Worm (Caenorhabditis elegans) whole organism, late embryonic: Measurements from ENCODE around the gene fip-5.

Experiments
- C08G9.2 ChIP-seq: sonication (generic microtip); optimal IDR thresholded peaks from 2 replicates; lab custom pipeline; 2016; ENCODE audit warnings: mild to moderate bottlenecking, missing genetic modification characterization, moderate library complexity, missing compliant biosample characterization
- C38D4.7 ChIP-seq: fragments of 200-800 bp; sonication (Bioruptor generic); optimal IDR thresholded peaks from 2 replicates; lab custom pipeline; 2018; ENCODE audit warnings: mild to moderate bottlenecking, missing genetic modification characterization, moderate library complexity, missing compliant biosample characterization
- F13H6.1 ChIP-seq: sonication (generic microtip); optimal IDR thresholded peaks from 2 replicates; lab custom pipeline; 2016; ENCODE audit warnings: missing genetic modification characterization, missing compliant biosample characterization
- K02D7.2 ChIP-seq: sonication (generic microtip); optimal IDR thresholded peaks from 2 replicates; lab custom pipeline; 2017; ENCODE audit warnings: mild to moderate bottlenecking, missing genetic modification characterization, missing compliant biosample characterization
- ahr-1 ChIP-seq: sonication (generic microtip); optimal IDR thresholded peaks from 2 replicates; lab custom pipeline; 2016; ENCODE audit warnings: missing genetic modification characterization, missing compliant biosample characterization
- ceh-14 ChIP-seq: sonication (generic microtip); optimal IDR thresholded peaks from 2 replicates; lab custom pipeline; 2016; ENCODE audit warnings: missing genotype, missing genetic modification characterization, missing compliant biosample characterization
- ceh-18 ChIP-seq: sonication (generic microtip); optimal IDR thresholded peaks from 2 replicates; lab custom pipeline; 2016; ENCODE audit warnings: missing genetic modification characterization, missing compliant biosample characterization
- ceh-30 ChIP-seq: fragments of 150-350 bp; optimal IDR thresholded peaks from 2 replicates; lab custom pipeline; 2014; ENCODE audit warnings: missing biosample characterization, missing genetic modification characterization
- ceh-31 ChIP-seq: sonication (generic microtip); optimal IDR thresholded peaks from 2 replicates; lab custom pipeline; 2016; ENCODE audit warnings: missing genetic modification characterization, missing compliant biosample characterization
- ceh-45 ChIP-seq: fragments of 200-800 bp; sonication (Bioruptor generic); IDR thresholded peaks from 2 replicates; pipeline ENCODE4 v1.3.6; 2022; ENCODE audit warnings: missing genetic modification reagents, missing genetic modification characterization, missing compliant biosample characterization
- ceh-6 ChIP-seq: fragments of 200-800 bp; sonication (Bioruptor generic); optimal IDR thresholded peaks from 2 replicates; lab custom pipeline; 2018; ENCODE audit warnings: mild to moderate bottlenecking, missing genetic modification characterization, missing compliant biosample characterization
- ceh-9 ChIP-seq: sonication (generic microtip); optimal IDR thresholded peaks from 2 replicates; lab custom pipeline; 2016; ENCODE audit warnings: mild to moderate bottlenecking, missing genetic modification characterization, inconsistent platforms, missing compliant biosample characterization
- che-1 ChIP-seq: sonication (generic microtip); optimal IDR thresholded peaks from 2 replicates; lab custom pipeline; 2016; ENCODE audit warnings: mild to moderate bottlenecking, missing genetic modification characterization, missing compliant biosample characterization
- dmd-4 ChIP-seq: sonication (generic microtip); optimal IDR thresholded peaks from 2 replicates; lab custom pipeline; 2016; ENCODE audit warnings: borderline replicate concordance, missing genetic modification characterization, missing compliant biosample characterization
- elt-2 ChIP-seq: sonication (generic microtip); optimal IDR thresholded peaks from 2 replicates; lab custom pipeline; 2016; ENCODE audit warnings: missing genetic modification reagents, missing genetic modification characterization, missing compliant biosample characterization
- elt-4 ChIP-seq: sonication (generic microtip); optimal IDR thresholded peaks from 2 replicates; lab custom pipeline; 2016; ENCODE audit warnings: missing genetic modification characterization, missing compliant biosample characterization
- fkh-10 ChIP-seq: fragments of 150-350 bp; optimal IDR thresholded peaks from 2 replicates; lab custom pipeline; 2014; ENCODE audit warnings: missing biosample characterization, missing genetic modification reagents, missing genetic modification characterization
- hlh-30 ChIP-seq: sonication (generic microtip); optimal IDR thresholded peaks from 2 replicates; lab custom pipeline; 2017; ENCODE audit warnings: antibody characterized with exemption, missing genetic modification characterization, missing compliant biosample characterization; ENCODE audit not compliant: insufficient read depth
- hlh-6 ChIP-seq: sonication (generic microtip); optimal IDR thresholded peaks from 2 replicates; lab custom pipeline; 2016; ENCODE audit warnings: missing genotype, missing genetic modification characterization, missing compliant biosample characterization
- lim-6 ChIP-seq: sonication (generic microtip); optimal IDR thresholded peaks from 2 replicates; lab custom pipeline; 2016; ENCODE audit warnings: missing genetic modification characterization, missing compliant biosample characterization
- madf-2 ChIP-seq: sonication (generic microtip); optimal IDR thresholded peaks from 2 replicates; lab custom pipeline; 2017; ENCODE audit warnings: missing genetic modification characterization, missing compliant biosample characterization
- nfya-1 ChIP-seq: sonication (generic microtip); optimal IDR thresholded peaks from 2 replicates; lab custom pipeline; 2017; ENCODE audit warnings: missing genetic modification characterization, mild to moderate bottlenecking, missing compliant biosample characterization, antibody characterized with exemption, moderate library complexity
- nhr-11 ChIP-seq: fragments of 150-350 bp; optimal IDR thresholded peaks from 2 replicates; lab custom pipeline; 2014; ENCODE audit warnings: missing biosample characterization, missing genetic modification characterization
- nhr-232 ChIP-seq: sonication (generic microtip); optimal IDR thresholded peaks from 2 replicates; lab custom pipeline; 2016; ENCODE audit warnings: missing genetic modification characterization, missing compliant biosample characterization
- npax-4 ChIP-seq: sonication (generic microtip); optimal IDR thresholded peaks from 2 replicates; lab custom pipeline; 2016; ENCODE audit warnings: missing genetic modification characterization, missing compliant biosample characterization
- pag-3 ChIP-seq: sonication (generic microtip); optimal IDR thresholded peaks from 2 replicates; lab custom pipeline; 2016; ENCODE audit warnings: missing compliant biosample characterization, missing genetic modification characterization, borderline replicate concordance
- pat-9 ChIP-seq: fragments of 200-800 bp; sonication (Bioruptor generic); optimal IDR thresholded peaks from 2 replicates; lab custom pipeline; 2018; ENCODE audit warnings: mild to moderate bottlenecking, missing genetic modification characterization, moderate library complexity, missing compliant biosample characterization
- pha-2 ChIP-seq: sonication (generic microtip); optimal IDR thresholded peaks from 2 replicates; lab custom pipeline; 2017; ENCODE audit warnings: mild to moderate bottlenecking, missing genetic modification characterization, missing compliant biosample characterization
- pqm-1 ChIP-seq: sonication (generic microtip); optimal IDR thresholded peaks from 2 replicates; lab custom pipeline; 2016; ENCODE audit warnings: missing genetic modification characterization, missing compliant biosample characterization
- pros-1 ChIP-seq: fragments of 150-350 bp; optimal IDR thresholded peaks from 2 replicates; lab custom pipeline; 2014; ENCODE audit warnings: missing biosample characterization, missing genetic modification reagents, missing genetic modification characterization
- ref-2 ChIP-seq: sonication (generic microtip); optimal IDR thresholded peaks from 2 replicates; lab custom pipeline; 2016; ENCODE audit warnings: missing genetic modification characterization, missing compliant biosample characterization
- sox-2 ChIP-seq: fragments of 200-800 bp; sonication (Bioruptor generic); IDR thresholded peaks from 2 replicates; pipeline ENCODE4 v1.3.6; 2022; ENCODE audit warnings: missing genetic modification reagents, missing genetic modification characterization, missing compliant biosample characterization
- syd-9 ChIP-seq: sonication (generic microtip); optimal IDR thresholded peaks from 2 replicates; lab custom pipeline; 2016; ENCODE audit warnings: mild to moderate bottlenecking, missing genetic modification characterization, moderate library complexity, missing compliant biosample characterization
- unc-55 ChIP-seq: sonication (generic microtip); optimal IDR thresholded peaks from 2 replicates; lab custom pipeline; 2017; ENCODE audit warnings: missing biosample characterization, missing genetic modification reagents, missing genetic modification characterization
- ztf-16 ChIP-seq: sonication (generic microtip); optimal IDR thresholded peaks from 2 replicates; lab custom pipeline; 2017; ENCODE audit warnings: missing genetic modification characterization, missing compliant biosample characterization

fip-5 gene

ce11 chrX:10285634-10286033 lies 16.9 kb upstream of the fip-5 start, which contains the start of gene npr-6:
Gene npr-6 (minus strand): TSS chrX:10285734.
- TF ChIP-seq F13H6.1 (tag; lab: Kevin White, UChicago) (no peak), pqm-1 (tag; lab: Kevin White, UChicago) (no peak), ref-2 (tag; lab: Kevin White, UChicago) (no peak), ceh-9 (no peak), C38D4.7 (GFP tag; lab: Kevin White, UChicago) (no peak), ceh-31 (no peak), ceh-45 (GFP tag; lab: Robert Waterston, UW) (no peak), madf-2 (tag; lab: Kevin White, UChicago) (no peak), hlh-30 (tag; lab: Kevin White, UChicago) (no peak), K02D7.2 (tag; lab: Kevin White, UChicago) (no peak), pros-1 (tag; lab: Kevin White, UChicago) (no peak), nhr-11 (tag; lab: Kevin White, UChicago) (no peak), npax-4 (tag; lab: Kevin White, UChicago) (no peak)

ce11 chrX:10297410-10297809 lies 5.1 kb upstream of the fip-5 start:
- TF ChIP-seq unc-55 (GFP tag; lab: Kevin White, UChicago) (no peak), C08G9.2 (tag; lab: Kevin White, UChicago) (no peak)
- TF ChIP-seq, all 69 proteins: peak for 0

ce11 chrX:10301920-10302319 lies 621 bp upstream of the fip-5 start:
- TF ChIP-seq pag-3 (tag; lab: Kevin White, UChicago) (no peak), fkh-10 (GFP tag; lab: Kevin White, UChicago) (no peak), ceh-18 (tag; lab: Kevin White, UChicago) (no peak), ahr-1 (tag; lab: Kevin White, UChicago) (no peak), elt-2 (tag; lab: Kevin White, UChicago) (no peak), che-1 (tag; lab: Kevin White, UChicago) (no peak), unc-55 (GFP tag; lab: Kevin White, UChicago) (no peak), ceh-14 (tag; lab: Kevin White, UChicago) (no peak), npax-4 (tag; lab: Kevin White, UChicago) (no peak), ztf-16 (tag; lab: Kevin White, UChicago) (no peak), ceh-6 (GFP tag; lab: Kevin White, UChicago) (no peak), ceh-31 (no peak), pat-9 (no peak), elt-4 (tag; lab: Kevin White, UChicago) (no peak), ref-2 (tag; lab: Kevin White, UChicago) (no peak), hlh-6 (tag; lab: Kevin White, UChicago) (no peak), sox-2 (GFP tag; lab: Robert Waterston, UW) (no peak), nhr-232 (no peak), pqm-1 (tag; lab: Kevin White, UChicago) (no peak), ceh-9 (no peak)

- TF ChIP-seq syd-9 (no peak), pha-2 (tag; lab: Kevin White, UChicago) (no peak), ceh-30 (tag; lab: Kevin White, UChicago) (no peak), ref-2 (tag; lab: Kevin White, UChicago) (no peak), hlh-30 (tag; lab: Kevin White, UChicago) (no peak), madf-2 (tag; lab: Kevin White, UChicago) (no peak), nfya-1 (tag; lab: Kevin White, UChicago) (no peak), lim-6 (no peak), ceh-9 (no peak), dmd-4 (no peak), elt-4 (tag; lab: Kevin White, UChicago) (no peak), pqm-1 (tag; lab: Kevin White, UChicago) (no peak), pag-3 (tag; lab: Kevin White, UChicago) (no peak)
Measured at ce11 chrX:10304178-10304577, 1.6 kb downstream of the fip-5 start, which contains the start of gene fipr-21. Gene fipr-21 (plus strand): TSS chrX:10304529.
